Worm (Caenorhabditis elegans): ENCODE results near the gene mcu-1.

DNA sequence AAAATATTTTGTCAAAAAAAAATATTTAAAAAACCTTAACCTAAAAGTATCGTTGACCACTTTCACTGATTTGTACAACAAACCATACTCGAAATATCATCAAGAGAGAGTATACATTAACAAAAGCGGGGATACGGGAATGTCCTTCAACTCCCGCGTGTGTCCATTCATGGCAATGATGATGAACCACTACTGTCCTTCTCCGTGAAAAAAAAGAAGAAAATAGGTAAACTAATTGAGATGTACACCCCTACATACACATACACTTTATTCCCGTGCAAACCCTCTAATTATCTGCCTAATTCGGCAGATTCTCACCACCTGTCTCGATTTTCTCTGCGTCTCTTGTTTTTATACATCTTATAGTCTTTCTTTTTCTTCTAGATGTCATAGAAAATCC, 12.4 kb downstream of the mcu-1 start:
- TF ChIP-seq ref-1 (GFP tag; conservative IDR thresholded peaks at IDR 0.05) (no peak), T22C8.4 (GFP tag; IDR thresholded peaks at IDR 0.05) (no peak), flt-1 (GFP tag; IDR thresholded peaks at IDR 0.05) (no peak), ztf-29 (GFP tag; IDR thresholded peaks at IDR 0.05) (no peak), cog-1 (tag; optimal IDR thresholded peaks at IDR 0.05) (peak; percentile 20), klf-2 (GFP tag; conservative IDR thresholded peaks at IDR 0.05) (no peak), med-1 (GFP tag; optimal IDR thresholded peaks at IDR 0.05; ENCODE audit: insufficient read depth) (no peak), ztf-23 (GFP tag; IDR thresholded peaks at IDR 0.05) (no peak), tab-1 (GFP tag; IDR thresholded peaks at IDR 0.05) (no peak)
